Fruit fly (Drosophila melanogaster) whole organism, embryonic: ENCODE measurements around the gene Atg18b.
A peak's percentile ranks its signal among the peaks of the same experiment; 100 is the strongest.

Experiments used
- CG2678 ChIP-seq: fragments of 200-800 bp; sonication (Bioruptor generic); optimal IDR thresholded peaks from 3 replicates; lab custom pipeline; 2019; ENCODE audit warnings: missing biosample characterization, mild to moderate bottlenecking, missing genetic modification characterization, moderate library complexity
- CG7556 ChIP-seq: fragments of 200-800 bp; sonication (Bioruptor generic); optimal IDR thresholded peaks from 2 replicates; lab custom pipeline; 2017; ENCODE audit warnings: missing biosample characterization, mild to moderate bottlenecking, missing genetic modification characterization
- Fer1 ChIP-seq: fragments of 200-800 bp; sonication (Bioruptor generic); optimal IDR thresholded peaks from 2 replicates; lab custom pipeline; 2017; ENCODE audit warnings: missing biosample characterization, mild to moderate bottlenecking, missing genetic modification characterization
- Gsc ChIP-seq: fragments of 200-800 bp; sonication (Bioruptor generic); IDR thresholded peaks from 2 replicates; pipeline ENCODE4 v1.3.6; 2022; ENCODE audit warnings: missing biosample characterization, missing genetic modification characterization
- Sry-β ChIP-seq: fragments of 200-800 bp; sonication (Bioruptor generic); optimal IDR thresholded peaks from 2 replicates; lab custom pipeline; 2018; ENCODE audit warnings: missing biosample characterization, mild to moderate bottlenecking, missing genetic modification characterization, moderate library complexity

DNA sequence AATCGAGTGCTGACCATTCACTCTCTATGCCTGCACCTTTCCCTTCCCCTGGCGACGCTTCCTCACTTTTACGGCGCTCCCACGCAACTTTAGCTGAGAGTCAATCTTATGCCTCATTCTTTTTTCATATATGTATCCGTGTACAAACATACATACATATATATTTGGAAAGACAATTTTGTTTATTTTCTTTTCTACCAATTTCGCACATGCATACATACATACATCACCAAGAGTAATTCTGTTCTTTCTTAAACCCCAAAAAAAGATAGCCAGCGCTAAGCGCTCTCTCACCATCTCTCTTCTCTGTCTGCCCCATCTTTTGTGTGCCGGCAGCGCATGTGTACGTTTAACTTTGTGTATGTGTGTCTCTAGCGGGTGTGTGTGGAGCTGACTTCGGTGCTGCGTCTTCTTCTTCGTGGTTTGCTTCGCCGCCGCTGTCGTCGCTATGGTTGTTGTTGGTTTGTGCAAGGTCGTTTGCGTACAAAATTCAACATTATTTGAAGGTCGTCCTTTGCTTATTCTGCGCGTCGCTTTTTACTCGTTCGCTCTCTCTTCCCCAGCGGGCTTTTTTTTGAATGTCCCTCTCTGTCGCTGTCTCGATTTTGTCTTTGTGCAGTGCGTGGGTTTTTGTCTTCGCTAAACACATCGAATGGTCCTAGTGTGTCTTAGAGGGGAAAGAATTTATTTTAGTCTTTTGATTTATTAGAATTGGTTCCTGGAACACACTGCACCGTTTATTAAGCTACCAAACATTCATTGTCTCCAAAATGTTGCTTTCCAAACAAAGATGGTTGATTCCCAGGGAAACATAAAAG lies 30.4 kb upstream of the Atg18b start:
- TF ChIP-seq CG7556 (GFP tag; lab: Kevin White, UChicago) (no peak), Sry-β (GFP tag; lab: Kevin White, UChicago) (no peak), CG2678 (tag; lab: Kevin White, UChicago) (no peak), Gsc (GFP tag; lab: Robert Waterston, UW) (no peak), Fer1 (GFP tag; lab: Kevin White, UChicago) (peak; percentile 28)
